Worm (Caenorhabditis elegans): Measurements from ENCODE around the gene tag-115.

The tag-115 gene

ce11 chrIV:13272494-13272893, 33.3 kb upstream of the tag-115 start, which contains the start of gene unc-26:
Gene unc-26, minus strand, starts transcription at chrIV:13272516.
- TF ChIP-seq hmg-1.2 (GFP tag; IDR thresholded peaks at IDR 0.05) (peak; percentile 93), snpc-3.4 (tag; optimal IDR thresholded peaks at IDR 0.05) (no peak)

- TF ChIP-seq ceh-79 (tag; optimal IDR thresholded peaks at IDR 0.05) (no peak), madf-8 (GFP tag; conservative IDR thresholded peaks at IDR 0.05) (no peak), B0035.1 (tag; optimal IDR thresholded peaks at IDR 0.05) (no peak), bed-2 (GFP tag; IDR thresholded peaks at IDR 0.05) (no peak), Y53F4B.3 (GFP tag; IDR thresholded peaks at IDR 0.05) (no peak), hrde-1 (tag; optimal IDR thresholded peaks at IDR 0.05; ENCODE audit: borderline replicate concordance) (no peak), nhr-120 (GFP tag; IDR thresholded peaks at IDR 0.05) (no peak), C06A6.2 (GFP tag; conservative IDR thresholded peaks at IDR 0.05) (no peak), ama-1 (optimal IDR thresholded peaks at IDR 0.05) (no peak), ama-1 (GFP tag; optimal IDR thresholded peaks at IDR 0.05) (no peak), nhr-90 (tag; optimal IDR thresholded peaks at IDR 0.05) (no peak), ekl-4 (GFP tag; IDR thresholded peaks at IDR 0.05) (no peak), ceh-40 (GFP tag; IDR thresholded peaks at IDR 0.05) (no peak), C17E4.6 (GFP tag; IDR thresholded peaks at IDR 0.05) (no peak)
Measured at ce11 chrIV:13268385-13268784, 29.2 kb upstream of the tag-115 start.

ce11 chrIV:13262849-13263248, 23.6 kb upstream of the tag-115 start:
- TF ChIP-seq mcd-1 (GFP tag; IDR thresholded peaks at IDR 0.05): peak; percentile 62
- TF ChIP-seq hmg-1.2 (GFP tag; IDR thresholded peaks at IDR 0.05): peak; percentile 70
- 0 out of 2 replicates have a peak, but pooled peaks have one; percentile 25 for TF ChIP-seq aptf-3 (GFP tag; IDR thresholded peaks at IDR 0.05)

ce11 chrIV:13261778-13262177, 22.6 kb upstream of the tag-115 start:
- TF ChIP-seq hmg-20 (GFP tag; IDR thresholded peaks at IDR 0.05): no peak
- TF ChIP-seq bed-1 (GFP tag; IDR thresholded peaks at IDR 0.05): no peak
- no peak for TF ChIP-seq gei-17 (GFP tag; optimal IDR thresholded peaks at IDR 0.05)
- TF ChIP-seq cebp-2 (GFP tag; IDR thresholded peaks at IDR 0.05): 0 out of 2 replicates have a peak, but pooled peaks have one; percentile 62
- TF ChIP-seq zim-3 (tag; optimal IDR thresholded peaks at IDR 0.05): no peak
- no peak for TF ChIP-seq nfya-2 (GFP tag; IDR thresholded peaks at IDR 0.05)
- no peak for TF ChIP-seq ztf-25 (GFP tag; IDR thresholded peaks at IDR 0.05)
- TF ChIP-seq ama-1 (optimal IDR thresholded peaks at IDR 0.05): no peak
- TF ChIP-seq ama-1 (GFP tag; optimal IDR thresholded peaks at IDR 0.05): no peak
- peak; percentile 73 for TF ChIP-seq zfh-2 (GFP tag; conservative IDR thresholded peaks at IDR 0.05)

ce11 chrIV:13258872-13259271, 19.7 kb upstream of the tag-115 start, which contains the start of gene JC8.16:
Gene JC8.16, plus strand, starts transcription at chrIV:13259172.
- TF ChIP-seq fkh-3 (tag; optimal IDR thresholded peaks at IDR 0.05): no peak
- TF ChIP-seq nhr-120 (GFP tag; IDR thresholded peaks at IDR 0.05): no peak

- TF ChIP-seq sptf-2 (GFP tag; optimal IDR thresholded peaks at IDR 0.05) (no peak), Y53G8AR.9 (GFP tag; conservative IDR thresholded peaks at IDR 0.05) (no peak), snpc-1.1 (tag; optimal IDR thresholded peaks at IDR 0.05; ENCODE audit: insufficient read depth) (no peak), hrde-1 (tag; optimal IDR thresholded peaks at IDR 0.05; ENCODE audit: borderline replicate concordance) (no peak), F57A8.1 (GFP tag; optimal IDR thresholded peaks at IDR 0.05) (no peak), nhr-80 (tag; optimal IDR thresholded peaks at IDR 0.05) (no peak), zfh-2 (GFP tag; conservative IDR thresholded peaks at IDR 0.05) (no peak), nhr-120 (GFP tag; IDR thresholded peaks at IDR 0.05) (no peak), hsf-1 (GFP tag; IDR thresholded peaks at IDR 0.05) (no peak), F55B11.4 (tag; optimal IDR thresholded peaks at IDR 0.05; ENCODE audit: borderline replicate concordance, insufficient read depth) (no peak), F37B4.10 (GFP tag; IDR thresholded peaks at IDR 0.05) (no peak), rcor-1 (GFP tag; IDR thresholded peaks at IDR 0.05) (no peak), efl-1 (GFP tag; optimal IDR thresholded peaks at IDR 0.05) (no peak), Y95B8A.8 (GFP tag; IDR thresholded peaks at IDR 0.05) (no peak), snpc-1.3 (tag; optimal IDR thresholded peaks at IDR 0.05; ENCODE audit: insufficient read depth) (no peak), F39B2.1 (GFP tag; IDR thresholded peaks at IDR 0.05) (no peak), ztf-28 (GFP tag; IDR thresholded peaks at IDR 0.05) (no peak)
Measured at ce11 chrIV:13255886-13256285, 16.7 kb upstream of the tag-115 start, which contains the start of gene bus-12. Gene bus-12, plus strand, starts transcription at chrIV:13256186.

Measured in whole organism, young adult.